Fruit fly (Drosophila melanogaster): ENCODE measurements around the gene CG9988.

- TF ChIP-seq Sp1 (GFP tag; optimal IDR thresholded peaks at IDR 0.05) (peak; percentile 15), Jra (GFP tag; optimal IDR thresholded peaks at IDR 0.05) (no peak)
Observed at dm6 chr3R:28600144-28600792, 35.9 kb upstream of the CG9988 start.

All from whole organism, wandering third instar larva.